Worm (Caenorhabditis elegans) whole organism, late embryonic: ENCODE measurements around the gene sptl-1.
A peak's percentile ranks its signal among the peaks of the same experiment; 100 is the strongest.
"Not testable (repeated sequence)": the region's sequence is repeated elsewhere in the genome, so short reads cannot be mapped to it uniquely, and the experiment has no call there.

Source experiments
- C08G9.2 ChIP-seq: sonication (generic microtip); optimal IDR thresholded peaks from 2 replicates; lab custom pipeline; 2016; ENCODE audit warnings: mild to moderate bottlenecking, missing genetic modification characterization, moderate library complexity, missing compliant biosample characterization
- F13H6.1 ChIP-seq: sonication (generic microtip); optimal IDR thresholded peaks from 2 replicates; lab custom pipeline; 2016; ENCODE audit warnings: missing genetic modification characterization, missing compliant biosample characterization
- K09A11.1 ChIP-seq: sonication (generic microtip); optimal IDR thresholded peaks from 2 replicates; lab custom pipeline; 2017; ENCODE audit warnings: antibody characterized with exemption, mild to moderate bottlenecking, missing genetic modification characterization, missing compliant biosample characterization; ENCODE audit not compliant: insufficient read depth
- T23F11.4 ChIP-seq: fragments of 200-800 bp; sonication (Bioruptor generic); optimal IDR thresholded peaks from 2 replicates; lab custom pipeline; 2018; ENCODE audit warnings: mild to moderate bottlenecking, missing genetic modification characterization, missing compliant biosample characterization
- Y22D7AL.16 ChIP-seq: sonication (generic microtip); optimal IDR thresholded peaks from 2 replicates; lab custom pipeline; 2016; ENCODE audit warnings: missing genetic modification characterization, missing compliant biosample characterization
- ahr-1 ChIP-seq: sonication (generic microtip); optimal IDR thresholded peaks from 2 replicates; lab custom pipeline; 2016; ENCODE audit warnings: missing genetic modification characterization, missing compliant biosample characterization
- ceh-14 ChIP-seq: sonication (generic microtip); optimal IDR thresholded peaks from 2 replicates; lab custom pipeline; 2016; ENCODE audit warnings: missing genotype, missing genetic modification characterization, missing compliant biosample characterization
- ceh-19 ChIP-seq: fragments of 200-800 bp; sonication (Bioruptor generic); optimal IDR thresholded peaks from 2 replicates; lab custom pipeline; 2018; ENCODE audit warnings: mild to moderate bottlenecking, missing genetic modification characterization, missing compliant biosample characterization
- ceh-22 ChIP-seq: sonication (generic microtip); optimal IDR thresholded peaks from 2 replicates; lab custom pipeline; 2017; ENCODE audit warnings: missing biosample characterization, missing genetic modification characterization
- ceh-30 ChIP-seq: fragments of 150-350 bp; optimal IDR thresholded peaks from 2 replicates; lab custom pipeline; 2014; ENCODE audit warnings: missing biosample characterization, missing genetic modification characterization
- ceh-34 ChIP-seq: sonication (generic microtip); optimal IDR thresholded peaks from 2 replicates; lab custom pipeline; 2016; ENCODE audit warnings: mild to moderate bottlenecking, missing genetic modification characterization, missing compliant biosample characterization
- ceh-45 ChIP-seq: fragments of 200-800 bp; sonication (Bioruptor generic); IDR thresholded peaks from 2 replicates; pipeline ENCODE4 v1.3.6; 2022; ENCODE audit warnings: missing genetic modification reagents, missing genetic modification characterization, missing compliant biosample characterization
- ceh-9 ChIP-seq: sonication (generic microtip); optimal IDR thresholded peaks from 2 replicates; lab custom pipeline; 2016; ENCODE audit warnings: mild to moderate bottlenecking, missing genetic modification characterization, inconsistent platforms, missing compliant biosample characterization
- che-1 ChIP-seq: sonication (generic microtip); optimal IDR thresholded peaks from 2 replicates; lab custom pipeline; 2016; ENCODE audit warnings: mild to moderate bottlenecking, missing genetic modification characterization, missing compliant biosample characterization
- dmd-4 ChIP-seq: sonication (generic microtip); optimal IDR thresholded peaks from 2 replicates; lab custom pipeline; 2016; ENCODE audit warnings: borderline replicate concordance, missing genetic modification characterization, missing compliant biosample characterization
- dve-1 ChIP-seq: sonication (generic microtip); optimal IDR thresholded peaks from 2 replicates; lab custom pipeline; 2017; ENCODE audit warnings: antibody characterized with exemption, mild to moderate bottlenecking, missing genetic modification characterization, missing compliant biosample characterization
- elt-2 ChIP-seq: sonication (generic microtip); optimal IDR thresholded peaks from 2 replicates; lab custom pipeline; 2016; ENCODE audit warnings: missing genetic modification reagents, missing genetic modification characterization, missing compliant biosample characterization
- ets-4 ChIP-seq: sonication (generic microtip); optimal IDR thresholded peaks from 2 replicates; lab custom pipeline; 2016; ENCODE audit warnings: missing genetic modification characterization, missing compliant biosample characterization
- fkh-10 ChIP-seq: fragments of 150-350 bp; optimal IDR thresholded peaks from 2 replicates; lab custom pipeline; 2014; ENCODE audit warnings: missing biosample characterization, missing genetic modification reagents, missing genetic modification characterization
- hlh-13 ChIP-seq: fragments of 200-800 bp; sonication (Bioruptor generic); optimal IDR thresholded peaks from 2 replicates; lab custom pipeline; 2018; ENCODE audit warnings: mild to moderate bottlenecking, missing genetic modification characterization, missing compliant biosample characterization
- hlh-15 ChIP-seq: sonication (generic microtip); optimal IDR thresholded peaks from 2 replicates; lab custom pipeline; 2016; ENCODE audit warnings: missing genetic modification characterization, missing compliant biosample characterization
- hlh-30 ChIP-seq: sonication (generic microtip); optimal IDR thresholded peaks from 2 replicates; lab custom pipeline; 2017; ENCODE audit warnings: antibody characterized with exemption, missing genetic modification characterization, missing compliant biosample characterization; ENCODE audit not compliant: insufficient read depth
- hlh-6 ChIP-seq: sonication (generic microtip); optimal IDR thresholded peaks from 2 replicates; lab custom pipeline; 2016; ENCODE audit warnings: missing genotype, missing genetic modification characterization, missing compliant biosample characterization
- lin-11 ChIP-seq: fragments of 200-800 bp; sonication (Bioruptor generic); optimal IDR thresholded peaks from 2 replicates; lab custom pipeline; 2018; ENCODE audit warnings: mild to moderate bottlenecking, missing genetic modification characterization, missing compliant biosample characterization
- mec-3 ChIP-seq: sonication (generic microtip); optimal IDR thresholded peaks from 2 replicates; lab custom pipeline; 2016; ENCODE audit warnings: borderline replicate concordance, missing genetic modification characterization, missing compliant biosample characterization
- nfya-1 ChIP-seq: sonication (generic microtip); optimal IDR thresholded peaks from 2 replicates; lab custom pipeline; 2017; ENCODE audit warnings: missing genetic modification characterization, mild to moderate bottlenecking, missing compliant biosample characterization, antibody characterized with exemption, moderate library complexity
- nhr-11 ChIP-seq: fragments of 150-350 bp; optimal IDR thresholded peaks from 2 replicates; lab custom pipeline; 2014; ENCODE audit warnings: missing biosample characterization, missing genetic modification characterization
- nhr-232 ChIP-seq: sonication (generic microtip); optimal IDR thresholded peaks from 2 replicates; lab custom pipeline; 2016; ENCODE audit warnings: missing genetic modification characterization, missing compliant biosample characterization
- pag-3 ChIP-seq: sonication (generic microtip); optimal IDR thresholded peaks from 2 replicates; lab custom pipeline; 2016; ENCODE audit warnings: missing compliant biosample characterization, missing genetic modification characterization, borderline replicate concordance
- pat-9 ChIP-seq: fragments of 200-800 bp; sonication (Bioruptor generic); optimal IDR thresholded peaks from 2 replicates; lab custom pipeline; 2018; ENCODE audit warnings: mild to moderate bottlenecking, missing genetic modification characterization, moderate library complexity, missing compliant biosample characterization
- pax-1 ChIP-seq: fragments of 150-350 bp; optimal IDR thresholded peaks from 2 replicates; lab custom pipeline; 2014; ENCODE audit warnings: missing biosample characterization, missing genetic modification characterization
- pha-4 ChIP-seq: fragments of 150-350 bp; optimal IDR thresholded peaks from 2 replicates; lab custom pipeline; 2018; ENCODE audit warnings: missing biosample characterization, missing genetic modification reagents, missing genetic modification characterization
- ref-2 ChIP-seq: sonication (generic microtip); optimal IDR thresholded peaks from 2 replicates; lab custom pipeline; 2016; ENCODE audit warnings: missing genetic modification characterization, missing compliant biosample characterization
- tbx-2 ChIP-seq: sonication (generic microtip); optimal IDR thresholded peaks from 2 replicates; lab custom pipeline; 2016; ENCODE audit warnings: missing genetic modification characterization, missing compliant biosample characterization
- unc-3 ChIP-seq, 2 experiments: fragments of 200-800 bp in 1 of 2; sonication (Bioruptor generic) in 1 of 2; sonication (generic microtip) in 1 of 2; conservative IDR thresholded peaks in 1 of 2; optimal IDR thresholded peaks in 1 of 2; 2 replicates each; pipeline versions ENCODE4 v1.3.6 to Lab custom; 2016 to 2022; ENCODE audit warnings: missing compliant biosample characterization in 2 of 2, missing genetic modification characterization in 2 of 2, missing genetic modification reagents in 1 of 2
- unc-42 ChIP-seq: sonication (generic microtip); optimal IDR thresholded peaks from 2 replicates; lab custom pipeline; 2016; ENCODE audit warnings: missing genotype, missing genetic modification characterization, missing compliant biosample characterization
- unc-55 ChIP-seq: sonication (generic microtip); optimal IDR thresholded peaks from 2 replicates; lab custom pipeline; 2017; ENCODE audit warnings: missing biosample characterization, missing genetic modification reagents, missing genetic modification characterization
- zip-5 ChIP-seq: sonication (generic microtip); optimal IDR thresholded peaks from 2 replicates; lab custom pipeline; 2016; ENCODE audit warnings: missing genetic modification characterization, missing compliant biosample characterization

Gene sptl-1

ce11 chrII:95177-95576 lies 43.7 kb downstream of the sptl-1 start, which contains the start of gene C50D2.7:
C50D2.7 (minus strand) TSS chrII:95277.
- no peak for TF ChIP-seq ceh-19 (GFP tag; lab: Kevin White, UChicago)
- no peak for TF ChIP-seq pag-3 (tag; lab: Kevin White, UChicago)
- no peak for TF ChIP-seq lin-11
- no peak for TF ChIP-seq pat-9 (tag; lab: Kevin White, UChicago)
- no peak for TF ChIP-seq ceh-22
- no peak for TF ChIP-seq zip-5 (tag; lab: Kevin White, UChicago)

- peak; percentile 30 for TF ChIP-seq unc-42
- TF ChIP-seq unc-55 = peak; percentile 12
- TF ChIP-seq ceh-34 = no peak
- peak; percentile 14 for TF ChIP-seq pax-1 (tag; lab: Kevin White, UChicago)
- no peak for TF ChIP-seq unc-3 (GFP tag; conservative IDR thresholded peaks at IDR 0.05; lab: Robert Waterston, UW)
- peak; percentile 76 for TF ChIP-seq unc-3 (tag; optimal IDR thresholded peaks at IDR 0.05; lab: Kevin White, UChicago)
- TF ChIP-seq nhr-11 (tag; lab: Kevin White, UChicago) = no peak
- TF ChIP-seq elt-2 (tag; lab: Kevin White, UChicago) = peak; percentile 43
Observed at ce11 chrII:97992-98763, 46.7 kb downstream of the sptl-1 start, which contains the start of the genes luc-7L3 and sftb-6. luc-7L3 (minus strand) TSS chrII:98027. sftb-6 (plus strand) TSS chrII:98404.

- not testable (repeated sequence) for TF ChIP-seq hlh-13 (GFP tag; lab: Kevin White, UChicago); pag-3 (tag; lab: Kevin White, UChicago); nfya-1
Observed at ce11 chrII:98894-99293, 47.4 kb downstream of the sptl-1 start, which contains the start of gene C50D2.10. C50D2.10 (plus strand) TSS chrII:99138.

ce11 chrII:101176-101575 lies 49.7 kb downstream of the sptl-1 start:
- TF ChIP-seq zip-5 (tag; lab: Kevin White, UChicago) (no peak), hlh-6 (tag; lab: Kevin White, UChicago) (no peak), lin-11 (no peak), hlh-30 (no peak), nhr-11 (tag; lab: Kevin White, UChicago) (no peak), T23F11.4 (GFP tag; lab: Kevin White, UChicago) (no peak), ets-4 (tag; lab: Kevin White, UChicago) (no peak), K09A11.1 (tag; lab: Kevin White, UChicago) (no peak), dve-1 (tag; lab: Kevin White, UChicago) (no peak), C08G9.2 (tag; lab: Kevin White, UChicago) (no peak)
- TF ChIP-seq, all 69 proteins: peak for 0

ce11 chrII:104234-104633 lies 52.8 kb downstream of the sptl-1 start, which contains the start of gene col-68:
col-68 (plus strand) TSS chrII:104534.
- no peak for TF ChIP-seq nfya-1
- TF ChIP-seq mec-3 (tag; lab: Kevin White, UChicago) = no peak
- TF ChIP-seq F13H6.1 (tag; lab: Kevin White, UChicago) = no peak
- no peak for TF ChIP-seq ceh-14 (tag; lab: Kevin White, UChicago)
- TF ChIP-seq lin-11 = no peak
- TF ChIP-seq hlh-6 (tag; lab: Kevin White, UChicago) = no peak
- TF ChIP-seq ceh-34 = no peak
- TF ChIP-seq hlh-15 (tag; lab: Kevin White, UChicago) = no peak
- no peak for TF ChIP-seq dmd-4 (tag; lab: Kevin White, UChicago)
- TF ChIP-seq unc-42 = no peak

- TF ChIP-seq nhr-232 (tag; lab: Kevin White, UChicago) (no peak), ref-2 (no peak), ahr-1 (tag; lab: Kevin White, UChicago) (no peak), pha-4 (no peak), elt-2 (tag; lab: Kevin White, UChicago) (no peak), Y22D7AL.16 (tag; lab: Kevin White, UChicago) (no peak), pag-3 (tag; lab: Kevin White, UChicago) (no peak), nhr-11 (tag; lab: Kevin White, UChicago) (no peak), ceh-45 (GFP tag; lab: Robert Waterston, UW) (no peak), tbx-2 (tag; lab: Kevin White, UChicago) (no peak), ceh-9 (tag; lab: Kevin White, UChicago) (no peak), ceh-30 (tag; lab: Kevin White, UChicago) (no peak), fkh-10 (no peak), che-1 (tag; lab: Kevin White, UChicago) (no peak)
Observed at ce11 chrII:105327-105882, 54.0 kb downstream of the sptl-1 start.
